Worm (Caenorhabditis elegans): Measurements from ENCODE around the gene nra-4.

The nra-4 gene

ce11 chrV:1047251-1047650 lies 1.1 kb downstream of the nra-4 start:
- TF ChIP-seq fax-1 (tag; optimal IDR thresholded peaks at IDR 0.05): no peak
- peak; percentile 69 for TF ChIP-seq nfya-1 (tag; optimal IDR thresholded peaks at IDR 0.05)

DNA sequence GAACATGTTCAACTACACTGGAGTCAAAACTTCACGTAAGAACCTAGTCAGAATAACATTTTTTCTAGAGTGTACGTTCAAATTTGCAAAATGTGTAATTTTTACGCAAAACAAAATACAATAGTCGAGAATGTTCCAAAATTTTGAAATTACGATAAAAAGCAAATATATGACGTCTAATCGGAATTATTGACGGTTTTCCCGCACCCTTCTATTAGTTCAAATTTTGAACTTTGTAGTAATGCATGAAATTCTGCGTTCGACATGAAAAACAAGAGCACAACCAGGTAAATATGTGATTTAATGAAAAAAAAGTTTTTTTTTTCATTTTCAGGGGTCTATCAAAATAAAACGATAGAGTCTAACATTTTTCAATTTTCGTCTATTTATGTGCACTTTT lies 10.3 kb downstream of the nra-4 start:
- no peak for TF ChIP-seq syd-9 (tag; optimal IDR thresholded peaks at IDR 0.05)
- TF ChIP-seq ama-1 (optimal IDR thresholded peaks at IDR 0.05): no peak
- TF ChIP-seq C08G9.2 (tag; optimal IDR thresholded peaks at IDR 0.05): no peak
- no peak for TF ChIP-seq ttx-3 (tag; optimal IDR thresholded peaks at IDR 0.05)
- no peak for TF ChIP-seq pqm-1 (tag; optimal IDR thresholded peaks at IDR 0.05)
- no peak for TF ChIP-seq nhr-11 (tag; optimal IDR thresholded peaks at IDR 0.05)

DNA sequence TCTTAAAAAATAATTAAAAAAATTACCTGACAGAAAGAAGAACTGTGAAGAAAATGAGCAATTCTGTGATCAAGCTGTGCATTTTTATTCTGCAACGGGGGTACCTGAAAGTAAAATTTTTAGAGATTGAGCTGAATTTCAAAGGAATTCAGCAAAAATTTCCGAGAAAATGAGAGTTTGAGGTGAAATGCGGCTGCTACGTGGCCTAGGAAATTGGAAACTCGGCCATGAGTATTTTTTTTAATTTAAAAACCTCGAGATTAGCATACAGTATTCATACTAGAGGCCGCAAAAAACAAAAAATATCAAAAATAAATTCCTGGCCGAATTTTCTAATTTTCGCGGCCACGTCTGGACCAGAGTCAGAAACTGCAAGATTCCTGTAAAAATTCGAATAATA lies 15.1 kb downstream of the nra-4 start, which contains the start of gene flp-34:
TSS of gene flp-34 (minus strand) at position 101 of the 400 bp plus-strand sequence.
- TF ChIP-seq hlh-8 (tag; optimal IDR thresholded peaks at IDR 0.05) (no peak), mec-3 (tag; optimal IDR thresholded peaks at IDR 0.05; ENCODE audit: borderline replicate concordance) (no peak), nhr-232 (tag; optimal IDR thresholded peaks at IDR 0.05) (no peak), tbx-2 (tag; optimal IDR thresholded peaks at IDR 0.05) (no peak), ceh-9 (tag; optimal IDR thresholded peaks at IDR 0.05) (no peak), tbx-7 (tag; optimal IDR thresholded peaks at IDR 0.05) (no peak), ceh-48 (tag; optimal IDR thresholded peaks at IDR 0.05) (no peak), ceh-22 (tag; optimal IDR thresholded peaks at IDR 0.05) (no peak), sox-2 (GFP tag; IDR thresholded peaks at IDR 0.05) (no peak), pha-4 (tag; optimal IDR thresholded peaks at IDR 0.05) (no peak), ceh-45 (GFP tag; IDR thresholded peaks at IDR 0.05) (no peak), dve-1 (tag; optimal IDR thresholded peaks at IDR 0.05) (no peak), pax-1 (tag; optimal IDR thresholded peaks at IDR 0.05) (no peak), ceh-34 (tag; optimal IDR thresholded peaks at IDR 0.05) (no peak), ceh-30 (tag; optimal IDR thresholded peaks at IDR 0.05) (no peak), pag-3 (tag; optimal IDR thresholded peaks at IDR 0.05; ENCODE audit: borderline replicate concordance) (no peak), ttx-3 (tag; optimal IDR thresholded peaks at IDR 0.05) (no peak), syd-9 (tag; optimal IDR thresholded peaks at IDR 0.05) (no peak), odd-2 (tag; optimal IDR thresholded peaks at IDR 0.05) (no peak)

ce11 chrV:1027044-1027443 lies 21.3 kb downstream of the nra-4 start, which contains the start of gene R09A1.3:
Gene R09A1.3 (minus strand): TSS chrV:1027074.
- TF ChIP-seq ref-2 (tag; optimal IDR thresholded peaks at IDR 0.05) (no peak), elt-2 (tag; optimal IDR thresholded peaks at IDR 0.05) (peak; percentile 26)

ce11 chrV:1023367-1023766 lies 25.0 kb downstream of the nra-4 start, which contains the start of gene pei-2:
Gene pei-2 (minus strand): TSS chrV:1023467.
- no peak for TF ChIP-seq lin-11 (tag; optimal IDR thresholded peaks at IDR 0.05)
- no peak for TF ChIP-seq pha-2 (tag; optimal IDR thresholded peaks at IDR 0.05)
- TF ChIP-seq ceh-34 (tag; optimal IDR thresholded peaks at IDR 0.05): no peak
- no peak for TF ChIP-seq unc-86 (tag; optimal IDR thresholded peaks at IDR 0.05)
- no peak for TF ChIP-seq F13H6.1 (tag; optimal IDR thresholded peaks at IDR 0.05)
- no peak for TF ChIP-seq elt-4 (tag; optimal IDR thresholded peaks at IDR 0.05)
- no peak for TF ChIP-seq ceh-31 (tag; optimal IDR thresholded peaks at IDR 0.05)
- TF ChIP-seq pag-3 (tag; optimal IDR thresholded peaks at IDR 0.05; ENCODE audit: borderline replicate concordance): no peak
- no peak for TF ChIP-seq fax-1 (tag; optimal IDR thresholded peaks at IDR 0.05)
- no peak for TF ChIP-seq ceh-48 (tag; optimal IDR thresholded peaks at IDR 0.05)
- no peak for TF ChIP-seq tbx-7 (tag; optimal IDR thresholded peaks at IDR 0.05)
- no peak for TF ChIP-seq lim-6 (tag; optimal IDR thresholded peaks at IDR 0.05)
- TF ChIP-seq unc-55 (GFP tag; optimal IDR thresholded peaks at IDR 0.05): no peak
- TF ChIP-seq madf-2 (tag; optimal IDR thresholded peaks at IDR 0.05): no peak
- TF ChIP-seq fkh-6 (tag; optimal IDR thresholded peaks at IDR 0.05): no peak
- no peak for TF ChIP-seq ref-2 (tag; optimal IDR thresholded peaks at IDR 0.05)
- TF ChIP-seq npax-4 (tag; optimal IDR thresholded peaks at IDR 0.05): no peak
- no peak for TF ChIP-seq unc-42 (tag; optimal IDR thresholded peaks at IDR 0.05)

Measured in whole organism, late embryonic.